Worm (Caenorhabditis elegans): Measurements from ENCODE around the gene egg-3.
"Not testable (repeated sequence)": the region's sequence is repeated elsewhere in the genome, so short reads cannot be mapped to it uniquely, and the experiment has no call there.

The egg-3 gene

ce11 chrII:10924669-10925068, 40.4 kb upstream of the egg-3 start:
- no peak for TF ChIP-seq ceh-9 (tag; optimal IDR thresholded peaks at IDR 0.05)
- no peak for TF ChIP-seq fkh-2 (tag; optimal IDR thresholded peaks at IDR 0.05)
- TF ChIP-seq fos-1 (tag; optimal IDR thresholded peaks at IDR 0.05) = no peak
- peak; percentile 34 for TF ChIP-seq skn-1 (tag; optimal IDR thresholded peaks at IDR 0.05)
- TF ChIP-seq pqm-1 (tag; optimal IDR thresholded peaks at IDR 0.05) = peak; percentile 97
- peak; percentile 44 for TF ChIP-seq pha-4 (tag; optimal IDR thresholded peaks at IDR 0.05)
- TF ChIP-seq nhr-11 (tag; optimal IDR thresholded peaks at IDR 0.05) = no peak
- no peak for TF ChIP-seq tbx-2 (tag; optimal IDR thresholded peaks at IDR 0.05)
- no peak for TF ChIP-seq unc-62 (GFP tag; optimal IDR thresholded peaks at IDR 0.05)
- no peak for TF ChIP-seq nhr-12 (tag; optimal IDR thresholded peaks at IDR 0.05)
- no peak for TF ChIP-seq nhr-77 (tag; optimal IDR thresholded peaks at IDR 0.05)
- TF ChIP-seq nhr-28 (tag; optimal IDR thresholded peaks at IDR 0.05) = no peak
- TF ChIP-seq lin-15B (tag; optimal IDR thresholded peaks at IDR 0.05) = no peak
- no peak for TF ChIP-seq mdl-1 (tag; optimal IDR thresholded peaks at IDR 0.05)
- peak; percentile 34 for TF ChIP-seq snpc-4 (tag; optimal IDR thresholded peaks at IDR 0.05)
- TF ChIP-seq nfya-1 (tag; optimal IDR thresholded peaks at IDR 0.05; ENCODE audit: insufficient read depth) = no peak
- no peak for TF ChIP-seq nhr-237 (tag; optimal IDR thresholded peaks at IDR 0.05)
- TF ChIP-seq nhr-67 (tag; optimal IDR thresholded peaks at IDR 0.05) = no peak
- no peak for TF ChIP-seq zag-1 (tag; optimal IDR thresholded peaks at IDR 0.05)
- peak; percentile 16 to 65 (median 18) for TF ChIP-seq elt-3 (tag; optimal IDR thresholded peaks at IDR 0.05)
- TF ChIP-seq R02D3.7 (tag; optimal IDR thresholded peaks at IDR 0.05) = no peak
- no peak for TF ChIP-seq ztf-4 (tag; optimal IDR thresholded peaks at IDR 0.05)
- TF ChIP-seq nhr-25 (tag; optimal IDR thresholded peaks at IDR 0.05) = peak; percentile 2
- peak; percentile 73 for TF ChIP-seq jun-1 (tag; optimal IDR thresholded peaks at IDR 0.05)
- peak; percentile 24 for TF ChIP-seq nhr-43 (tag; optimal IDR thresholded peaks at IDR 0.05; ENCODE audit: poor library complexity, severe bottlenecking)
- no peak for TF ChIP-seq ceh-28 (tag; optimal IDR thresholded peaks at IDR 0.05)
- no peak for TF ChIP-seq ZK546.5 (tag; optimal IDR thresholded peaks at IDR 0.05)
- TF ChIP-seq elt-1 (tag; optimal IDR thresholded peaks at IDR 0.05) = no peak
- no peak for TF ChIP-seq aly-2 (tag; optimal IDR thresholded peaks at IDR 0.05)
- TF ChIP-seq elt-2 (tag; optimal IDR thresholded peaks at IDR 0.05) = peak; percentile 93
- no peak for TF ChIP-seq sea-2 (GFP tag; optimal IDR thresholded peaks at IDR 0.05)
- peak; percentile 3 for TF ChIP-seq lsy-12 (tag; optimal IDR thresholded peaks at IDR 0.05)

ce11 chrII:10923948-10924347, 39.7 kb upstream of the egg-3 start, which contains the start of gene Y19D2B.2:
TSS of gene Y19D2B.2 (plus strand) at chrII:10924248.
- TF ChIP-seq snpc-4 (tag; optimal IDR thresholded peaks at IDR 0.05) (no peak), ama-1 (optimal IDR thresholded peaks at IDR 0.05) (no peak), skn-1 (tag; optimal IDR thresholded peaks at IDR 0.05) (no peak), egl-27 (tag; optimal IDR thresholded peaks at IDR 0.05) (no peak), pqm-1 (tag; optimal IDR thresholded peaks at IDR 0.05) (no peak), ZK546.5 (tag; optimal IDR thresholded peaks at IDR 0.05) (no peak), ztf-4 (tag; optimal IDR thresholded peaks at IDR 0.05) (no peak), egl-5 (tag; optimal IDR thresholded peaks at IDR 0.05) (no peak), unc-39 (tag; optimal IDR thresholded peaks at IDR 0.05) (no peak), mml-1 (tag; optimal IDR thresholded peaks at IDR 0.05) (no peak), jun-1 (tag; optimal IDR thresholded peaks at IDR 0.05) (no peak), nhr-12 (tag; optimal IDR thresholded peaks at IDR 0.05) (no peak), eor-1 (tag; optimal IDR thresholded peaks at IDR 0.05) (no peak)

DNA sequence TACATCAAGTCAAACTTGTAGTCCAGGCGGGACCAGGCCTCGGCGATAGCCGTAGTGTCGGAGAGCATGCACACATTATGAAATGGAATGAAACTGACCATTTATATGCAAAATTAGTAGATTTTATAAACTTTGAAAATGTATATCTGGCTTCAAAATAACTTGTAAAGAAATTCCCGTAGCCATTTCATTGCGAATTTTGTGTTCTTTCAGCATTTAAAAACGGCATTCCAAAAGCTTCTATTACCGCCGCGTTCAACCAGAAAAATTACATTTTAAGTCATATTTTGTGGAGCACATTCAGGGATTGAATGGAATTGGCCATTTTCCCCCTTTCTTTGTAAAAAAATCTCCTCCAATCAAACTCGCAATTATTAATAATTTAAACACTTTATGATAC, 38.6 kb upstream of the egg-3 start, which contains the start of gene Y19D2B.1:
Gene Y19D2B.1, minus strand, starts transcription at position 101 of the 400 bp plus-strand sequence.
- not testable (repeated sequence) for TF ChIP-seq daf-12, lin-39, egl-27 (tag; optimal IDR thresholded peaks at IDR 0.05)
